Worm (Caenorhabditis elegans) whole organism, mixed stage, embryonic: Measurements from ENCODE around the gene ubh-2.

Experiments
- M03D4.4 ChIP-seq: sonication (generic microtip); optimal IDR thresholded peaks from 2 replicates; lab custom pipeline; 2017; ENCODE audit warnings: mild to moderate bottlenecking, missing genetic modification characterization, missing compliant biosample characterization
- blmp-1 ChIP-seq: fragments of 150-350 bp; optimal IDR thresholded peaks from 2 replicates; lab custom pipeline; 2014; ENCODE audit warnings: missing biosample characterization, missing genetic modification characterization
- ceh-39 ChIP-seq: fragments of 150-350 bp; optimal IDR thresholded peaks from 2 replicates; lab custom pipeline; 2014; ENCODE audit warnings: missing biosample characterization, missing genetic modification characterization
- ces-1 ChIP-seq: fragments of 150-350 bp; optimal IDR thresholded peaks from 2 replicates; lab custom pipeline; 2014; ENCODE audit warnings: missing biosample characterization, missing genetic modification reagents, missing genetic modification characterization
- elt-1 ChIP-seq: sonication (generic microtip); optimal IDR thresholded peaks from 2 replicates; lab custom pipeline; 2017; ENCODE audit warnings: missing genetic modification characterization, mild to moderate bottlenecking, missing compliant biosample characterization, antibody characterized with exemption, moderate library complexity, borderline replicate concordance; ENCODE audit not compliant: insufficient read depth
- nhr-76 ChIP-seq: sonication (generic microtip); optimal IDR thresholded peaks from 2 replicates; lab custom pipeline; 2017; ENCODE audit warnings: missing biosample characterization, missing genetic modification characterization
- pha-4 ChIP-seq: fragments of 150-350 bp; optimal IDR thresholded peaks from 2 replicates; lab custom pipeline; 2018; ENCODE audit warnings: missing biosample characterization, missing genetic modification reagents, missing genetic modification characterization
- sem-2 ChIP-seq: fragments of 200-800 bp; sonication (Bioruptor generic); optimal IDR thresholded peaks from 2 replicates; lab custom pipeline; 2018; ENCODE audit warnings: mild to moderate bottlenecking, missing genetic modification characterization, missing compliant biosample characterization
- snpc-4 ChIP-seq: fragments of 150-350 bp; optimal IDR thresholded peaks from 2 replicates; lab custom pipeline; 2014; ENCODE audit warnings: missing biosample characterization, missing genetic modification characterization
- unc-39 ChIP-seq: fragments of 150-350 bp; optimal IDR thresholded peaks from 2 replicates; lab custom pipeline; 2014; ENCODE audit warnings: missing biosample characterization, missing genetic modification characterization
- unc-62 ChIP-seq: fragments of 150-350 bp; optimal IDR thresholded peaks from 2 replicates; lab custom pipeline; 2014; ENCODE audit warnings: missing biosample characterization, missing genetic modification reagents, missing genetic modification characterization
- ztf-11 ChIP-seq: fragments of 150-350 bp; optimal IDR thresholded peaks from 2 replicates; lab custom pipeline; 2014; ENCODE audit warnings: missing biosample characterization, missing genetic modification characterization

- TF ChIP-seq ces-1 (no peak), M03D4.4 (tag; lab: Kevin White, UChicago) (no peak), sem-2 (GFP tag; lab: Kevin White, UChicago) (no peak), ztf-11 (tag; lab: Kevin White, UChicago) (no peak), ceh-39 (no peak), blmp-1 (tag; lab: Kevin White, UChicago) (no peak), unc-39 (no peak), unc-62 (GFP tag; lab: Kevin White, UChicago) (no peak), pha-4 (tag; lab: Kevin White, UChicago) (no peak), elt-1 (tag; lab: Kevin White, UChicago) (no peak), nhr-76 (no peak), snpc-4 (tag; lab: Kevin White, UChicago) (no peak)
These were observed 48.5 kb upstream of the ubh-2 start, which contains the start of gene spp-20 for ce11 chrV:6558103-6558502.
